Fruit fly (Drosophila melanogaster): ENCODE data around the gene CG15387.

dm6 chr2L:2252745-2253144 is 26.7 kb upstream of the CG15387 start, which contains the start of gene CG17234:
- TF ChIP-seq CG14965 (GFP tag; optimal IDR thresholded peaks at IDR 0.05; ENCODE audit: borderline replicate concordance) (no peak), otp (GFP tag; IDR thresholded peaks at IDR 0.05) (no peak), CG14014 (GFP tag; IDR thresholded peaks at IDR 0.05) (no peak), Atf3 (GFP tag; optimal IDR thresholded peaks at IDR 0.05) (no peak), CG1529 (GFP tag; optimal IDR thresholded peaks at IDR 0.05) (no peak), CG10209 (GFP tag; optimal IDR thresholded peaks at IDR 0.05) (no peak), CG15011 (GFP tag; optimal IDR thresholded peaks at IDR 0.05) (no peak), gce (GFP tag; IDR thresholded peaks at IDR 0.05) (no peak), CG8765 (GFP tag; IDR thresholded peaks at IDR 0.05) (no peak), fd3F (GFP tag; optimal IDR thresholded peaks at IDR 0.05) (no peak), Neu2 (GFP tag; optimal IDR thresholded peaks at IDR 0.05; ENCODE audit: borderline replicate concordance) (no peak)

Measured in whole organism, embryonic.